Fruit fly (Drosophila melanogaster) whole organism, embryonic: ENCODE measurements around the gene CG5823.

Experiments
- Bteb2 ChIP-seq: fragments of 200-800 bp; sonication (Bioruptor generic); optimal IDR thresholded peaks from 2 replicates; lab custom pipeline; 2016; ENCODE audit warnings: missing biosample characterization, missing genetic modification characterization
- CG10543 ChIP-seq: fragments of 200-800 bp; sonication (Bioruptor generic); optimal IDR thresholded peaks from 3 replicates; lab custom pipeline; 2017; ENCODE audit warnings: missing biosample characterization, mild to moderate bottlenecking, missing genetic modification characterization, moderate library complexity
- CG10959 ChIP-seq: fragments of 200-800 bp; sonication (Bioruptor generic); IDR thresholded peaks from 2 replicates; pipeline ENCODE4 v1.3.6; 2022; ENCODE audit warnings: missing biosample characterization, missing genetic modification characterization
- CG10979 ChIP-seq: fragments of 200-800 bp; sonication (Bioruptor generic); optimal IDR thresholded peaks from 2 replicates; lab custom pipeline; 2018; ENCODE audit warnings: missing biosample characterization, mild to moderate bottlenecking, missing genetic modification characterization, moderate library complexity
- CG14050 ChIP-seq: fragments of 200-800 bp; sonication (Bioruptor generic); IDR thresholded peaks from 3 replicates; pipeline ENCODE4 v1.3.6; 2022; ENCODE audit warnings: missing biosample characterization, missing genetic modification characterization
- CG14860 ChIP-seq: fragments of 200-800 bp; sonication (Bioruptor generic); IDR thresholded peaks from 3 replicates; pipeline ENCODE4 v1.3.6; 2022; ENCODE audit warnings: missing biosample characterization, missing genetic modification characterization; ENCODE audit not compliant: partially characterized antibody
- CG15269 ChIP-seq: fragments of 200-800 bp; sonication (Bioruptor generic); optimal IDR thresholded peaks from 2 replicates; lab custom pipeline; 2018; ENCODE audit warnings: missing biosample characterization, mild to moderate bottlenecking, missing genetic modification characterization, moderate library complexity
- CG16815 ChIP-seq: fragments of 200-800 bp; sonication (Bioruptor generic); optimal IDR thresholded peaks from 3 replicates; lab custom pipeline; 2017; ENCODE audit warnings: missing biosample characterization, mild to moderate bottlenecking, missing genetic modification characterization
- CG1832 ChIP-seq: fragments of 200-800 bp; sonication (Bioruptor generic); optimal IDR thresholded peaks from 2 replicates; lab custom pipeline; 2017; ENCODE audit warnings: missing biosample characterization, mild to moderate bottlenecking, missing genetic modification characterization, inconsistent platforms
- CG2712 ChIP-seq: fragments of 200-800 bp; optimal IDR thresholded peaks from 3 replicates; lab custom pipeline; 2019; ENCODE audit warnings: missing biosample characterization, mild to moderate bottlenecking, missing genetic modification characterization, moderate library complexity
- CG30403 ChIP-seq: fragments of 200-800 bp; sonication (Bioruptor generic); optimal IDR thresholded peaks from 3 replicates; lab custom pipeline; 2016; ENCODE audit warnings: missing biosample characterization, missing genetic modification characterization
- CG31224 ChIP-seq: fragments of 200-800 bp; sonication (Bioruptor generic); IDR thresholded peaks from 2 replicates; pipeline ENCODE4 v1.3.6; 2022; ENCODE audit warnings: missing biosample characterization, missing genetic modification characterization
- CG4360 ChIP-seq: fragments of 200-800 bp; sonication (Bioruptor generic); IDR thresholded peaks from 2 replicates; pipeline ENCODE4 v1.3.6; 2022; ENCODE audit warnings: missing biosample characterization, missing genetic modification characterization
- CG4424 ChIP-seq: fragments of 200-800 bp; sonication (Bioruptor generic); optimal IDR thresholded peaks from 3 replicates; lab custom pipeline; 2016; ENCODE audit warnings: missing biosample characterization, missing genetic modification characterization
- CG7963 ChIP-seq: fragments of 200-800 bp; sonication (Bioruptor generic); IDR thresholded peaks from 3 replicates; pipeline ENCODE4 v1.3.6; 2022; ENCODE audit warnings: missing biosample characterization, missing genetic modification characterization; ENCODE audit not compliant: partially characterized antibody
- CrebB ChIP-seq: fragments of 200-800 bp; sonication (Bioruptor generic); optimal IDR thresholded peaks from 3 replicates; lab custom pipeline; 2018; ENCODE audit warnings: missing biosample characterization, mild to moderate bottlenecking, missing genetic modification characterization
- D ChIP-seq, 2 experiments: fragments of 200-800 bp in 1 of 2; fragments of >200 bp in 1 of 2; sonication (Bioruptor generic) in 1 of 2; optimal IDR thresholded peaks; 2 replicates in 1 of 2; 3 replicates in 1 of 2; lab custom pipeline; 2017; ENCODE audit warnings: mild to moderate bottlenecking in 1 of 2, missing biosample characterization in 1 of 2, missing genetic modification characterization in 1 of 2, missing genetic modification reagents in 1 of 2
- Dfd ChIP-seq, 2 experiments: fragments of >200 bp; optimal IDR thresholded peaks; 2 replicates each; lab custom pipeline; 2017; ENCODE audit warnings: missing biosample characterization in 2 of 2, missing genetic modification characterization in 2 of 2
- Dp ChIP-seq: fragments of 200-800 bp; sonication (Bioruptor generic); optimal IDR thresholded peaks from 2 replicates; lab custom pipeline; 2018; ENCODE audit warnings: missing biosample characterization, mild to moderate bottlenecking, missing genetic modification characterization, moderate library complexity
- E2f1 ChIP-seq: fragments of 200-800 bp; sonication (Bioruptor generic); IDR thresholded peaks from 2 replicates; pipeline ENCODE4 v1.3.6; 2022; ENCODE audit warnings: missing biosample characterization, missing genetic modification characterization
- Gug ChIP-seq: fragments of 200-800 bp; sonication (Bioruptor generic); IDR thresholded peaks from 4 replicates; pipeline ENCODE4 v1.3.6; 2022; ENCODE audit warnings: missing biosample characterization, missing genetic modification characterization
- Lim3 ChIP-seq: fragments of 200-800 bp; sonication (Bioruptor generic); IDR thresholded peaks from 2 replicates; pipeline ENCODE4 v1.3.6; 2022; ENCODE audit warnings: missing biosample characterization, missing genetic modification characterization
- MBD-R2 ChIP-seq: fragments of 200-800 bp; sonication (Bioruptor generic); IDR thresholded peaks from 2 replicates; pipeline ENCODE4 v1.3.6; 2022; ENCODE audit warnings: missing biosample characterization, missing genetic modification characterization
- MESR4 ChIP-seq: fragments of 200-800 bp; sonication (Bioruptor generic); optimal IDR thresholded peaks from 2 replicates; lab custom pipeline; 2018; ENCODE audit warnings: missing biosample characterization, mild to moderate bottlenecking, missing genetic modification characterization, moderate library complexity
- Nf-YB ChIP-seq: fragments of 200-800 bp; sonication (Bioruptor generic); optimal IDR thresholded peaks from 3 replicates; lab custom pipeline; 2019; ENCODE audit warnings: missing biosample characterization, mild to moderate bottlenecking, missing genetic modification characterization, moderate library complexity
- Nf-YC ChIP-seq: fragments of 200-800 bp; optimal IDR thresholded peaks from 3 replicates; lab custom pipeline; 2019; ENCODE audit warnings: missing biosample characterization, mild to moderate bottlenecking, missing genetic modification characterization, moderate library complexity
- Trl ChIP-seq, 3 experiments: fragments of >200 bp in 2 of 3; fragments of 200-800 bp in 1 of 3; sonication (Bioruptor generic) in 1 of 3; optimal IDR thresholded peaks; 2 replicates in 1 of 3; 3 replicates in 2 of 3; lab custom pipeline; 2016 to 2017; ENCODE audit warnings: missing biosample characterization in 1 of 3, missing genetic modification characterization in 1 of 3
- Xrp1 ChIP-seq: fragments of 200-800 bp; sonication (Bioruptor generic); IDR thresholded peaks from 2 replicates; pipeline ENCODE4 v1.3.6; 2022; ENCODE audit warnings: missing biosample characterization, missing genetic modification characterization
- abd-A ChIP-seq: fragments of 200-800 bp; sonication (Bioruptor generic); optimal IDR thresholded peaks from 3 replicates; lab custom pipeline; 2019; ENCODE audit warnings: missing biosample characterization, mild to moderate bottlenecking, missing genetic modification characterization, moderate library complexity
- bigmax ChIP-seq: fragments of 200-800 bp; sonication (Bioruptor generic); optimal IDR thresholded peaks from 2 replicates; lab custom pipeline; 2018; ENCODE audit warnings: missing biosample characterization, mild to moderate bottlenecking, missing genetic modification characterization
- cg ChIP-seq: fragments of 200-800 bp; sonication (Bioruptor generic); optimal IDR thresholded peaks from 3 replicates; lab custom pipeline; 2019; ENCODE audit warnings: missing biosample characterization, mild to moderate bottlenecking, missing genetic modification characterization, moderate library complexity
- dmrt11E ChIP-seq: fragments of 200-800 bp; sonication (Bioruptor generic); optimal IDR thresholded peaks from 3 replicates; lab custom pipeline; 2018; ENCODE audit warnings: missing biosample characterization, mild to moderate bottlenecking, missing genetic modification characterization, moderate library complexity
- ewg ChIP-seq: fragments of 200-800 bp; sonication (Bioruptor generic); optimal IDR thresholded peaks from 3 replicates; lab custom pipeline; 2017; ENCODE audit warnings: mild to moderate bottlenecking, missing biosample characterization, missing genetic modification reagents, missing genetic modification characterization
- gsb-n ChIP-seq: fragments of 200-800 bp; sonication (Bioruptor generic); optimal IDR thresholded peaks from 3 replicates; lab custom pipeline; 2018; ENCODE audit warnings: missing biosample characterization, mild to moderate bottlenecking, missing genetic modification characterization
- lmd ChIP-seq: fragments of 200-800 bp; sonication (Bioruptor generic); IDR thresholded peaks from 2 replicates; pipeline ENCODE4 v1.3.6; 2022; ENCODE audit warnings: missing biosample characterization, missing genetic modification characterization
- lola ChIP-seq, 3 experiments: fragments of >200 bp in 2 of 3; fragments of 200-800 bp in 1 of 3; sonication (Bioruptor generic) in 1 of 3; optimal IDR thresholded peaks; 2 replicates each; lab custom pipeline; 2017 to 2019; ENCODE audit warnings: missing biosample characterization in 3 of 3, missing genetic modification characterization in 3 of 3, mild to moderate bottlenecking in 1 of 3, moderate library complexity in 1 of 3
- pita ChIP-seq: fragments of 200-800 bp; sonication (Bioruptor generic); optimal IDR thresholded peaks from 2 replicates; lab custom pipeline; 2017; ENCODE audit warnings: missing biosample characterization, mild to moderate bottlenecking, missing genetic modification characterization
- pros ChIP-seq: fragments of 200-800 bp; sonication (Bioruptor generic); optimal IDR thresholded peaks from 3 replicates; lab custom pipeline; 2019; ENCODE audit warnings: missing biosample characterization, mild to moderate bottlenecking, missing genetic modification characterization, moderate library complexity
- pzg ChIP-seq: fragments of 200-800 bp; sonication (Bioruptor generic); optimal IDR thresholded peaks from 3 replicates; lab custom pipeline; 2018; ENCODE audit warnings: missing biosample characterization, mild to moderate bottlenecking, missing genetic modification characterization, moderate library complexity
- sens ChIP-seq: fragments of 200-800 bp; sonication (Bioruptor generic); peaks from one replicate; lab custom pipeline; 2016; ENCODE audit warnings: missing biosample characterization, missing genetic modification characterization
- sens-2 ChIP-seq: fragments of 200-800 bp; sonication (Bioruptor generic); IDR thresholded peaks from 2 replicates; pipeline ENCODE4 v1.3.6; 2022; ENCODE audit warnings: missing biosample characterization, missing genetic modification characterization
- seq ChIP-seq: fragments of 200-800 bp; sonication (Bioruptor generic); IDR thresholded peaks from 2 replicates; pipeline ENCODE4 v1.3.6; 2022; ENCODE audit warnings: missing biosample characterization, missing genetic modification characterization
- sisA ChIP-seq: fragments of 200-800 bp; sonication (Bioruptor generic); IDR thresholded peaks from 2 replicates; pipeline ENCODE4 v1.3.6; 2022; ENCODE audit warnings: missing biosample characterization, missing genetic modification characterization
- tll ChIP-seq, 2 experiments: fragments of 200-800 bp in 1 of 2; fragments of >200 bp in 1 of 2; sonication (Bioruptor generic) in 1 of 2; optimal IDR thresholded peaks; 2 replicates each; lab custom pipeline; 2017 to 2019; ENCODE audit warnings: missing biosample characterization in 2 of 2, missing genetic modification characterization in 2 of 2, mild to moderate bottlenecking in 1 of 2, moderate library complexity in 1 of 2
- wek ChIP-seq: fragments of 200-800 bp; sonication (Bioruptor generic); optimal IDR thresholded peaks from 3 replicates; lab custom pipeline; 2018; ENCODE audit warnings: missing biosample characterization, mild to moderate bottlenecking, missing genetic modification characterization, moderate library complexity
- yki ChIP-seq: fragments of >200 bp; optimal IDR thresholded peaks from 3 replicates; lab custom pipeline; 2018
- zen ChIP-seq: fragments of 200-800 bp; sonication (Bioruptor generic); optimal IDR thresholded peaks from 3 replicates; lab custom pipeline; 2018; ENCODE audit warnings: missing biosample characterization, mild to moderate bottlenecking, missing genetic modification characterization, moderate library complexity
- zf30C ChIP-seq: fragments of 200-800 bp; sonication (Bioruptor generic); optimal IDR thresholded peaks from 3 replicates; lab custom pipeline; 2018; ENCODE audit warnings: missing biosample characterization, mild to moderate bottlenecking, missing genetic modification characterization

The CG5823 gene

DNA sequence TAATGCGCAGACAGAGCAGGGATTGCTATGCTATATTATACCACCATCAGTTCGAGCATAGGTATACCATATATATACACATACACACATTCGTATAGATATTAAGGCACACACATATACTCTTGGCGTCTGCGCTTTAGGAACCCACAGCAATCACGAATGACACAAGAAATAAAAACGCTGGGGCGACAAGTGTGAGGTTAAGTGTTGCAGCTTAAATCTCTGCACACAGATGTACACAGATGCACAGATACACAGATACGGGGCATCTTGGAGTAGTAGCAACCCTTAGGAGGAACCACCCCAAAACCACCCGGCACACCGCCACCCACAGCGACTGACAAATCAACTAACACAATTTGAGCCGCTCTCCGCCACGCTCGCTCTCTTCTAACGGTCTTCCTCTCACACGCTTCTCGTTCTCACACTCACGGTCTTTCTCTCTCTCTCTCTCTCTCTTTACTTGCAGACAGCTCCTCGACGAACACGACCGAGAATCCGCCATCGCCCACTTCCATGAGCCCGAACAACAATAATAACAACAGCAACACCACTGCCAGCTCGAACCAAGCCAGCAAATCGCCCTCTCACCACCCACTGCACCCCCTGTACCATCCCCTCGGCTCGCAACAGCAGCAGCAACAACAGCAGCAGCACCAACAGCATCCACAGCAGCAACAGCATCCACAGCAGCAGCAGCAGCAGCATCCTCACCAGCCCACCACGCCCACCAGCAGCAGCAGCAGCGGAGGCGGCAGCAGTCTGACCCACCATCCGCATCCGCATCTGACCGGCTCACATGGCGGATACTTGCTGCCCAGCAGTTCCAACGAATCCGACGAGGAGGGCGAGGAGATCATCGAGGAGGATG is 32.5 kb upstream of the CG5823 start:
- TF ChIP-seq bigmax (GFP tag; lab: Kevin White, UChicago) (peak; percentile 70), CG4360 (GFP tag; lab: Robert Waterston, UW) (peak; percentile 65), yki (lab: Kevin White, UChicago) (peak; percentile 65), sens-2 (no peak), Nf-YB (GFP tag; lab: Kevin White, UChicago) (peak; percentile 93), Dfd (GFP tag; optimal IDR thresholded peaks at IDR 0.05; lab: Kevin White, UChicago) (peak in 1 of 2 experiments; percentile 65), Trl (optimal IDR thresholded peaks at IDR 0.05; lab: Kevin White, UChicago) (peak; percentile 79 to 88), Trl (GFP tag; optimal IDR thresholded peaks at IDR 0.05; lab: Kevin White, UChicago) (no peak), pros (GFP tag; lab: Kevin White, UChicago) (peak; percentile 49), Nf-YC (tag; lab: Kevin White, UChicago) (peak; percentile 94), abd-A (peak; percentile 81), CG1832 (GFP tag; lab: Kevin White, UChicago) (peak; percentile 34), Lim3 (GFP tag; lab: Robert Waterston, UW) (no peak), MBD-R2 (no peak), zen (tag; lab: Kevin White, UChicago) (no peak), cg (GFP tag; lab: Kevin White, UChicago) (peak; percentile 66), Bteb2 (GFP tag; lab: Kevin White, UChicago) (no peak), ewg (peak; percentile 58), seq (GFP tag; lab: Robert Waterston, UW) (peak; percentile 86), CG14860 (no peak), zf30C (GFP tag; lab: Kevin White, UChicago) (no peak), CG10543 (GFP tag; lab: Kevin White, UChicago) (no peak), CG14050 (no peak)

DNA sequence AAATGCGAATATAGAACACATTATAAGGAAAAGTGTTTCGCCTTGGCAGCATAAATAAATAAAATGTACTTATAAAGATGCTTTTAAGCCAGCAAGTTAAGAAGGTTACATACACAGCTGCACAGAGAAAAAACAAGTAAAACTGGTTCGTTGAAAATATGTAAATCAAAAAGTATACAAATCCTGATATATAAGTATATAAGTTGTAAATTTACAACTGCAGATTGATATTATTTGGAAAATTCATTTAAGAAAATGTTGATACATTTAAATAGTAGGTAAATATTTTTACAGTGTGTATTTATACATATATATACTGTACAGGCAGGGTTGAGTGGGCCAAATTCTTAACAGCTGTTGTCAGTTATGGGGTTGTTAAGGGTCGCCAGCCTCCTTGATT is 30.4 kb upstream of the CG5823 start:
- no peak for TF ChIP-seq wek (GFP tag; lab: Kevin White, UChicago)
- TF ChIP-seq CG10959 (GFP tag; lab: Robert Waterston, UW) = no peak
- TF ChIP-seq E2f1 (GFP tag; lab: Robert Waterston, UW) = 0 out of 2 replicates have a peak, but pooled peaks have one; percentile 9
- no peak for TF ChIP-seq pzg (GFP tag; lab: Kevin White, UChicago)
- TF ChIP-seq CG4424 = peak; percentile 13
- peak in 1 of 3 experiments; percentile 29 for TF ChIP-seq lola (GFP tag; optimal IDR thresholded peaks at IDR 0.05; lab: Kevin White, UChicago)
- no peak for TF ChIP-seq CG16815 (GFP tag; lab: Kevin White, UChicago)
- TF ChIP-seq CG2712 = peak; percentile 52
- peak; percentile 49; the same call in 1 of the 2 replicates for TF ChIP-seq Xrp1 (GFP tag; lab: Robert Waterston, UW)
- TF ChIP-seq CrebB (tag; lab: Kevin White, UChicago) = no peak
- peak; percentile 8 for TF ChIP-seq gsb-n
- TF ChIP-seq CG30403 (GFP tag; lab: Kevin White, UChicago) = no peak
- no peak for TF ChIP-seq MESR4 (GFP tag; lab: Kevin White, UChicago)
- peak; percentile 76 for TF ChIP-seq sens (GFP tag; lab: Kevin White, UChicago)
- no peak for TF ChIP-seq CG15269
- no peak for TF ChIP-seq D (optimal IDR thresholded peaks at IDR 0.05; lab: Kevin White, UChicago)
- no peak for TF ChIP-seq D (GFP tag; optimal IDR thresholded peaks at IDR 0.05; lab: Kevin White, UChicago)
- no peak for TF ChIP-seq sisA
- TF ChIP-seq CG7963 = no peak
- TF ChIP-seq pita (GFP tag; lab: Kevin White, UChicago) = no peak
- no peak for TF ChIP-seq tll (GFP tag; optimal IDR thresholded peaks at IDR 0.05; lab: Kevin White, UChicago)
- no peak for TF ChIP-seq Gug (GFP tag; lab: Robert Waterston, UW)
- TF ChIP-seq Nf-YB (GFP tag; lab: Kevin White, UChicago) = no peak
- no peak for TF ChIP-seq lmd
- TF ChIP-seq Dp (GFP tag; lab: Kevin White, UChicago) = no peak
- TF ChIP-seq CG31224 (GFP tag; lab: Robert Waterston, UW) = no peak
- peak; percentile 42 for TF ChIP-seq CG10979 (tag; lab: Kevin White, UChicago)
- TF ChIP-seq dmrt11E = peak; percentile 44
